Worm (Caenorhabditis elegans): Measurements from ENCODE around the gene madf-8.

madf-8 gene

DNA sequence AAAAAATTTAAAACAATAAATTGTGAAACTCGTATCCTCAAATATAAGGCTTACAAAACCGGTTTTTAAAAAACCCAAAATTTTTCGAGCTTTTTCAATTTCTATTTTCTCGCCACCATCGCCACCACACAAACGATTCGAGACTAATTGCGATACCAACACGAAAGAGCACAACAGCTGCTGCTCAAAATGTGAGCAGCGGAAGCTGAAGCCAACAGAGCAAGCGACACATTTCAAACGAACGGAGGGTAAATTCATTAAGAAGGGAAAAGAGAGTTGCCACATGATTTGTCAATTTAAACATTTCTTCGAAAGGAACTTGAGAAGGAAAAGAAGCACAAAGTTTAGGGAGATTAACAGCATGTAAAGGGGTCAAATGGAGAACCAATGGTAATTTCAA is 28.5 kb upstream of the madf-8 start:
- TF ChIP-seq elt-3 (tag; optimal IDR thresholded peaks at IDR 0.05) (no peak), lin-39 (tag; optimal IDR thresholded peaks at IDR 0.05) (peak; percentile 36)

DNA sequence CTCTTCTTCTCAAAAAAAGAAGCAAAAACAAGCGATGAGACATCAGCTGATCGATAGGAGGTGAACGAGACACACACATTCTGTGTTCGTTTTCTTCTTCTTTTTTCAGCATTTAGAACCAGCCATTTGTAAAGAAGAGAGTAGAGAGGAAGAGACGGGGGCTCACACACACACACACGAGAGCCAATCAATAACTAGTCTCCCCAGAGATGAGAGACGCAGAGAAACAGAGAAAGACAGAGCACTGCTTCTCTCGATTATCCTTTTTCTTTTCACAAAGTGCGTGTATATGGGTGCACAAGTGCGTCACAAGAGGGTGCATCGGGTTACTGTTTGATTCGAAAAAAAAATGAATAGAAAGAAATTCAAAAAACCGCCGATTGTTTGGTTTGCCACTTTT is 26.7 kb upstream of the madf-8 start:
- TF ChIP-seq nhr-25 (tag; optimal IDR thresholded peaks at IDR 0.05) (no peak), daf-12 (tag; optimal IDR thresholded peaks at IDR 0.05) (no peak), nhr-28 (tag; optimal IDR thresholded peaks at IDR 0.05) (no peak), ceh-82 (tag; optimal IDR thresholded peaks at IDR 0.05) (no peak), unc-39 (tag; optimal IDR thresholded peaks at IDR 0.05) (no peak), tbx-2 (tag; optimal IDR thresholded peaks at IDR 0.05) (peak; percentile 11), fkh-2 (tag; optimal IDR thresholded peaks at IDR 0.05) (peak; percentile 5), R02D3.7 (tag; optimal IDR thresholded peaks at IDR 0.05) (no peak), nfya-1 (tag; optimal IDR thresholded peaks at IDR 0.05; ENCODE audit: insufficient read depth) (peak; percentile 83), aly-2 (tag; optimal IDR thresholded peaks at IDR 0.05) (no peak), nhr-237 (tag; optimal IDR thresholded peaks at IDR 0.05) (no peak), ama-1 (optimal IDR thresholded peaks at IDR 0.05) (peak; percentile 26), mdl-1 (tag; optimal IDR thresholded peaks at IDR 0.05) (no peak), eor-1 (tag; optimal IDR thresholded peaks at IDR 0.05) (no peak), ztf-11 (tag; optimal IDR thresholded peaks at IDR 0.05) (no peak), fos-1 (tag; optimal IDR thresholded peaks at IDR 0.05) (no peak), fkh-10 (GFP tag; optimal IDR thresholded peaks at IDR 0.05) (peak; percentile 82), pha-4 (tag; optimal IDR thresholded peaks at IDR 0.05) (peak; percentile 63), sea-2 (GFP tag; optimal IDR thresholded peaks at IDR 0.05) (peak; percentile 18), nhr-76 (tag; optimal IDR thresholded peaks at IDR 0.05) (no peak), mml-1 (tag; optimal IDR thresholded peaks at IDR 0.05) (no peak), elt-3 (tag; optimal IDR thresholded peaks at IDR 0.05) (no peak), ztf-4 (tag; optimal IDR thresholded peaks at IDR 0.05) (no peak), lsy-12 (tag; optimal IDR thresholded peaks at IDR 0.05) (peak; percentile 15), snpc-4 (tag; optimal IDR thresholded peaks at IDR 0.05) (peak; percentile 17), pqm-1 (tag; optimal IDR thresholded peaks at IDR 0.05) (no peak), lin-39 (tag; optimal IDR thresholded peaks at IDR 0.05) (peak; percentile 89), elt-2 (tag; optimal IDR thresholded peaks at IDR 0.05) (no peak), hmg-11 (tag; optimal IDR thresholded peaks at IDR 0.05) (peak; percentile 78), nhr-43 (tag; optimal IDR thresholded peaks at IDR 0.05; ENCODE audit: poor library complexity, severe bottlenecking) (no peak), jun-1 (tag; optimal IDR thresholded peaks at IDR 0.05) (peak; percentile 15), egl-27 (tag; optimal IDR thresholded peaks at IDR 0.05) (no peak), skn-1 (tag; optimal IDR thresholded peaks at IDR 0.05) (no peak), nhr-11 (tag; optimal IDR thresholded peaks at IDR 0.05) (no peak), nhr-12 (tag; optimal IDR thresholded peaks at IDR 0.05) (no peak), ceh-16 (tag; optimal IDR thresholded peaks at IDR 0.05) (no peak), zag-1 (tag; optimal IDR thresholded peaks at IDR 0.05) (no peak), elt-1 (tag; optimal IDR thresholded peaks at IDR 0.05) (no peak), ceh-28 (tag; optimal IDR thresholded peaks at IDR 0.05) (peak; percentile 90), lin-15B (tag; optimal IDR thresholded peaks at IDR 0.05) (peak; percentile 43), ZK546.5 (tag; optimal IDR thresholded peaks at IDR 0.05) (no peak), ceh-9 (tag; optimal IDR thresholded peaks at IDR 0.05) (no peak), nhr-67 (tag; optimal IDR thresholded peaks at IDR 0.05) (no peak), nhr-77 (tag; optimal IDR thresholded peaks at IDR 0.05) (no peak), unc-62 (GFP tag; optimal IDR thresholded peaks at IDR 0.05) (no peak), nhr-23 (tag; optimal IDR thresholded peaks at IDR 0.05) (no peak), egl-5 (tag; optimal IDR thresholded peaks at IDR 0.05) (peak; percentile 80)

All from whole organism, L3 larva.